Fruit fly (Drosophila melanogaster): ENCODE results near the gene CG8136.

The CG8136 gene

dm6 chr3R:8731597-8732263, 10.6 kb downstream of the CG8136 start, which contains the start of the genes M1BP and CG8202:
TSS of gene M1BP (minus strand) at chr3R:8731698.
TSS of gene CG8202 (plus strand) at chr3R:8732091.
- TF ChIP-seq Blimp-1 (GFP tag; optimal IDR thresholded peaks at IDR 0.05) (peak; percentile 77), cyc (GFP tag; optimal IDR thresholded peaks at IDR 0.05) (peak; percentile 72), vri (GFP tag; optimal IDR thresholded peaks at IDR 0.05) (peak; percentile 54), net (GFP tag; optimal IDR thresholded peaks at IDR 0.05) (no peak), CG8319 (GFP tag; optimal IDR thresholded peaks at IDR 0.05) (peak; percentile 79), esn (GFP tag; optimal IDR thresholded peaks at IDR 0.05) (peak; percentile 91), Sox14 (GFP tag; optimal IDR thresholded peaks at IDR 0.05) (peak; percentile 71), CG31627 (GFP tag; optimal IDR thresholded peaks at IDR 0.05) (peak; percentile 76), Hr38 (GFP tag; optimal IDR thresholded peaks at IDR 0.05) (no peak), Sox15 (GFP tag; optimal IDR thresholded peaks at IDR 0.05) (peak; percentile 81), CG8632 (GFP tag; optimal IDR thresholded peaks at IDR 0.05) (peak; percentile 91), CG4318 (GFP tag; optimal IDR thresholded peaks at IDR 0.05) (no peak), spab (GFP tag; optimal IDR thresholded peaks at IDR 0.05) (peak; percentile 73), CG3032 (tag; optimal IDR thresholded peaks at IDR 0.05) (peak; percentile 91), Smox (GFP tag; optimal IDR thresholded peaks at IDR 0.05) (no peak), Hr39 (GFP tag; optimal IDR thresholded peaks at IDR 0.05) (peak; percentile 77), Lpt (GFP tag; optimal IDR thresholded peaks at IDR 0.05) (peak; percentile 73), fd59A (GFP tag; optimal IDR thresholded peaks at IDR 0.05) (peak; percentile 38), CG15336 (GFP tag; IDR thresholded peaks at IDR 0.05) (peak; percentile 69), CG6792 (GFP tag; optimal IDR thresholded peaks at IDR 0.05) (peak; percentile 85), fd85E (GFP tag; optimal IDR thresholded peaks at IDR 0.05) (no peak), CG6808 (GFP tag; optimal IDR thresholded peaks at IDR 0.05) (no peak), CG6854 (GFP tag; optimal IDR thresholded peaks at IDR 0.05) (peak; percentile 75), CG34406 (GFP tag; optimal IDR thresholded peaks at IDR 0.05) (peak; percentile 92), CG3919 (GFP tag; optimal IDR thresholded peaks at IDR 0.05) (peak; percentile 86), CG11902 (GFP tag; optimal IDR thresholded peaks at IDR 0.05) (peak; percentile 82), CG7368 (GFP tag; optimal IDR thresholded peaks at IDR 0.05) (peak; percentile 79), Ets96B (tag; optimal IDR thresholded peaks at IDR 0.05) (peak; percentile 86), CG16779 (tag; optimal IDR thresholded peaks at IDR 0.05) (no peak), topi (GFP tag; optimal IDR thresholded peaks at IDR 0.05) (peak; percentile 76), ss (GFP tag; optimal IDR thresholded peaks at IDR 0.05) (no peak), CG11762 (GFP tag; optimal IDR thresholded peaks at IDR 0.05; ENCODE audit: insufficient read depth) (peak; percentile 96), CG6163 (GFP tag; IDR thresholded peaks at IDR 0.05) (no peak; the same call in 2 of the 3 replicates), salr (GFP tag; optimal IDR thresholded peaks at IDR 0.05) (peak in 1 of 2 experiments; percentile 43), CG10669 (GFP tag; optimal IDR thresholded peaks at IDR 0.05) (peak; percentile 74), CG9139 (GFP tag; optimal IDR thresholded peaks at IDR 0.05) (no peak), CG6276 (GFP tag; optimal IDR thresholded peaks at IDR 0.05) (no peak), Eip93F (GFP tag; optimal IDR thresholded peaks at IDR 0.05) (peak; percentile 44), CG8119 (GFP tag; IDR thresholded peaks at IDR 0.05) (no peak; the same call in 1 of the 3 replicates), CG32006 (GFP tag; optimal IDR thresholded peaks at IDR 0.05) (peak; percentile 93), CG11294 (GFP tag; IDR thresholded peaks at IDR 0.05) (peak; percentile 54; the same call in 1 of the 2 replicates), CG10631 (GFP tag; optimal IDR thresholded peaks at IDR 0.05) (peak; percentile 93), CG1621 (tag; optimal IDR thresholded peaks at IDR 0.05) (no peak), eg (GFP tag; IDR thresholded peaks at IDR 0.05) (no peak; the same call in 2 of the 3 replicates), Met (GFP tag; optimal IDR thresholded peaks at IDR 0.05) (no peak), pdm3 (GFP tag; optimal IDR thresholded peaks at IDR 0.05) (no peak), Eip78C (GFP tag) (no peak), Eip75B (GFP tag; optimal IDR thresholded peaks at IDR 0.05) (no peak), Hr4 (GFP tag; optimal IDR thresholded peaks at IDR 0.05) (no peak), dsx (GFP tag; optimal IDR thresholded peaks at IDR 0.05; ENCODE audit: poor library complexity, severe bottlenecking) (peak; percentile 83), lz (GFP tag; optimal IDR thresholded peaks at IDR 0.05) (peak; percentile 81)
